Worm (Caenorhabditis elegans): ENCODE data around the gene arrd-28.

ce11 chrX:10183695-10184094 lies at the start of gene arrd-28:
- TF ChIP-seq ama-1 (optimal IDR thresholded peaks at IDR 0.05): no peak
- TF ChIP-seq aly-1 (tag; optimal IDR thresholded peaks at IDR 0.05): no peak
- TF ChIP-seq ceh-36 (tag; optimal IDR thresholded peaks at IDR 0.05): no peak
- no peak for TF ChIP-seq ceh-13 (GFP tag; optimal IDR thresholded peaks at IDR 0.05)
- TF ChIP-seq F13C5.2 (tag; optimal IDR thresholded peaks at IDR 0.05): no peak
- no peak for TF ChIP-seq pes-1 (GFP tag; IDR thresholded peaks at IDR 0.05)
- no peak for TF ChIP-seq hnd-1 (tag; optimal IDR thresholded peaks at IDR 0.05)
- no peak for TF ChIP-seq flt-1 (GFP tag; IDR thresholded peaks at IDR 0.05)
- TF ChIP-seq B0310.2 (tag; optimal IDR thresholded peaks at IDR 0.05): no peak
- TF ChIP-seq hmg-4 (GFP tag; optimal IDR thresholded peaks at IDR 0.05): no peak
- no peak for TF ChIP-seq tra-4 (tag; optimal IDR thresholded peaks at IDR 0.05)
- TF ChIP-seq tbx-37 (GFP tag; conservative IDR thresholded peaks at IDR 0.05): no peak
